Worm (Caenorhabditis elegans) whole organism, L3 larva: ENCODE results near the gene T24C2.5.

Experiments
- ceh-16 ChIP-seq: sonication (generic microtip); optimal IDR thresholded peaks from 2 replicates; lab custom pipeline; 2017; ENCODE audit warnings: missing biosample characterization, missing genetic modification characterization
- ceh-82 ChIP-seq: fragments of 150-350 bp; optimal IDR thresholded peaks from 2 replicates; lab custom pipeline; 2014; ENCODE audit warnings: missing biosample characterization, missing genetic modification characterization
- daf-12 ChIP-seq: fragments of 150-350 bp; optimal IDR thresholded peaks from 2 replicates; lab custom pipeline; 2014; ENCODE audit warnings: missing biosample characterization, missing genetic modification reagents, missing genetic modification characterization
- elt-3 ChIP-seq, 3 experiments: fragments of 150-350 bp in 1 of 3; sonication (generic microtip) in 2 of 3; optimal IDR thresholded peaks; 2 replicates in 2 of 3; 4 replicates in 1 of 3; lab custom pipeline; 2014 to 2017; ENCODE audit warnings: missing biosample characterization in 3 of 3, missing genetic modification characterization in 3 of 3
- fos-1 ChIP-seq: fragments of 150-350 bp; optimal IDR thresholded peaks from 2 replicates; lab custom pipeline; 2014; ENCODE audit warnings: missing biosample characterization, missing genetic modification characterization
- jun-1 ChIP-seq: fragments of 150-350 bp; optimal IDR thresholded peaks from 2 replicates; lab custom pipeline; 2014; ENCODE audit warnings: missing biosample characterization, missing genetic modification reagents, missing genetic modification characterization
- nfya-1 ChIP-seq: sonication (generic microtip); optimal IDR thresholded peaks from 2 replicates; lab custom pipeline; 2017; ENCODE audit warnings: missing genetic modification characterization, mild to moderate bottlenecking, missing compliant biosample characterization, antibody characterized with exemption, moderate library complexity; ENCODE audit not compliant: insufficient read depth
- nhr-25 ChIP-seq: sonication (generic microtip); optimal IDR thresholded peaks from 2 replicates; lab custom pipeline; 2017; ENCODE audit warnings: missing biosample characterization, missing genetic modification characterization
- nhr-76 ChIP-seq: fragments of 150-350 bp; sonication (generic microtip); optimal IDR thresholded peaks from 5 replicates; lab custom pipeline; 2014; ENCODE audit warnings: missing biosample characterization, missing genetic modification characterization
- snpc-4 ChIP-seq: fragments of 150-350 bp; optimal IDR thresholded peaks from 2 replicates; lab custom pipeline; 2014; ENCODE audit warnings: missing biosample characterization, missing genetic modification characterization
- tbx-2 ChIP-seq: sonication (generic microtip); optimal IDR thresholded peaks from 2 replicates; lab custom pipeline; 2016; ENCODE audit warnings: mild to moderate bottlenecking, missing genetic modification characterization, missing compliant biosample characterization
- unc-62 ChIP-seq: fragments of 150-350 bp; sonication (generic microtip); optimal IDR thresholded peaks from 4 replicates; lab custom pipeline; 2014; ENCODE audit warnings: missing biosample characterization, missing genetic modification reagents, missing genetic modification characterization
- ztf-4 ChIP-seq: fragments of 150-350 bp; optimal IDR thresholded peaks from 2 replicates; lab custom pipeline; 2014; ENCODE audit warnings: missing biosample characterization, missing genetic modification characterization

- no peak for TF ChIP-seq nfya-1 (tag; lab: Kevin White, UChicago)
- no peak for TF ChIP-seq jun-1 (tag; lab: Kevin White, UChicago)
- TF ChIP-seq ceh-16: no peak
- no peak for TF ChIP-seq fos-1 (tag; lab: Kevin White, UChicago)
- TF ChIP-seq ztf-4 (tag; lab: Kevin White, UChicago): no peak
- no peak for TF ChIP-seq unc-62 (GFP tag; lab: Kevin White, UChicago)
- TF ChIP-seq snpc-4: no peak
- TF ChIP-seq daf-12: no peak
- TF ChIP-seq elt-3 (tag; optimal IDR thresholded peaks at IDR 0.05; lab: Kevin White, UChicago): no peak
- no peak for TF ChIP-seq tbx-2 (tag; lab: Kevin White, UChicago)
- TF ChIP-seq nhr-25 (tag; lab: Kevin White, UChicago): no peak
- no peak for TF ChIP-seq nhr-76 (tag; lab: Kevin White, UChicago)
- TF ChIP-seq ceh-82 (tag; lab: Kevin White, UChicago): no peak
These were observed 38.4 kb upstream of the T24C2.5 start, which contains the start of gene ztf-14 for ce11 chrX:14495785-14496184.
